Fruit fly (Drosophila melanogaster): ENCODE results near the gene CG32191.
A peak's percentile ranks its signal among the peaks of the same experiment; 100 is the strongest.

Gene CG32191

DNA sequence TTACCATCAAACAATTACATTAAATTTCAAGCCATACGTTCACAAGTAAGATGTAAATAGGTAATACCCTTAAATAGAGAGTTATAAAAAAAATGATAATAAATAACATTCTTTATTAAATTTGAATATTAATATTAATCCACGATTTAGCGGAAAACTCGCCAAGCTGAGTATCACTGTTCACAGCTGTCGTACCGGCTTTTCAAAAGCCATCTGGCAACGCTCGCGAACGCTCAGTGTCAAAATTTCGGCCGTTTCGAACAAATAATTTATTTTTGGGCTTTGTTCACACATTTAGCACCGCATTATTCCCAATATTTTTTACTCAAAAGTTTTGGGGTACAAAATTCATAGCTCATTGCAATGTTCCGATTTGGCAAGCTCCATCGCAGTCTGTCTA, 40.6 kb upstream of the CG32191 start, which contains the start of gene TrpRS-m:
Gene TrpRS-m, plus strand, starts transcription at position 211 of the 400 bp plus-strand sequence.
- peak; percentile 21; the same call in 1 of the 2 replicates for TF ChIP-seq Xrp1 (GFP tag; IDR thresholded peaks at IDR 0.05)
- peak; percentile 14 for TF ChIP-seq CG2116 (GFP tag; optimal IDR thresholded peaks at IDR 0.05)
- TF ChIP-seq CG14710 (tag; optimal IDR thresholded peaks at IDR 0.05) = peak; percentile 4
- TF ChIP-seq kah (GFP tag; optimal IDR thresholded peaks at IDR 0.05) = peak; percentile 8
- TF ChIP-seq MBD-R2 (GFP tag; IDR thresholded peaks at IDR 0.05) = peak; percentile 90
- TF ChIP-seq gcm (GFP tag; optimal IDR thresholded peaks at IDR 0.05) = no peak
- TF ChIP-seq CG17829 (tag; optimal IDR thresholded peaks at IDR 0.05) = peak; percentile 16
- no peak for TF ChIP-seq CG2129 (GFP tag; IDR thresholded peaks at IDR 0.05; ENCODE audit: partially characterized antibody)
- peak; percentile 3 for TF ChIP-seq BEAF-32 (GFP tag; optimal IDR thresholded peaks at IDR 0.05)
- peak; percentile 30 for TF ChIP-seq Myb (GFP tag; optimal IDR thresholded peaks at IDR 0.05)
- TF ChIP-seq CG7839 (tag; optimal IDR thresholded peaks at IDR 0.05) = no peak
- peak; percentile 25; the same call in 1 of the 2 replicates for TF ChIP-seq E2f2 (GFP tag; IDR thresholded peaks at IDR 0.05)
- peak; percentile 84 for TF ChIP-seq row (GFP tag; IDR thresholded peaks at IDR 0.05)
- no peak for TF ChIP-seq gsb (GFP tag; IDR thresholded peaks at IDR 0.05)
- no peak for TF ChIP-seq ap (GFP tag; IDR thresholded peaks at IDR 0.05)
- TF ChIP-seq CG34422 (GFP tag; IDR thresholded peaks at IDR 0.05) = peak; percentile 77; the same call in 1 of the 3 replicates
- peak; percentile 28 for TF ChIP-seq CG2712 (tag; optimal IDR thresholded peaks at IDR 0.05)
- TF ChIP-seq CG15269 (tag; optimal IDR thresholded peaks at IDR 0.05) = peak; percentile 6
- peak; percentile 23 for TF ChIP-seq phol (tag; optimal IDR thresholded peaks at IDR 0.05)
- TF ChIP-seq vvl (GFP tag; IDR thresholded peaks at IDR 0.05) = no peak
- TF ChIP-seq Sry-β (GFP tag; optimal IDR thresholded peaks at IDR 0.05) = peak; percentile 92
- peak; percentile 56 for TF ChIP-seq stwl (tag; optimal IDR thresholded peaks at IDR 0.05)
- no peak for TF ChIP-seq CG9876 (GFP tag; optimal IDR thresholded peaks at IDR 0.05)
- TF ChIP-seq CG4617 (GFP tag; optimal IDR thresholded peaks at IDR 0.05; ENCODE audit: borderline replicate concordance) = peak; percentile 1
- peak; percentile 5 for TF ChIP-seq CG12659 (GFP tag; optimal IDR thresholded peaks at IDR 0.05)
- peak; percentile 1 for TF ChIP-seq PHDP (tag; optimal IDR thresholded peaks at IDR 0.05)
- no peak for TF ChIP-seq zf30C (GFP tag; optimal IDR thresholded peaks at IDR 0.05)
- TF ChIP-seq CG12104 (GFP tag; optimal IDR thresholded peaks at IDR 0.05) = no peak
- TF ChIP-seq abd-A (tag; optimal IDR thresholded peaks at IDR 0.05) = no peak
- TF ChIP-seq CG3847 (GFP tag; IDR thresholded peaks at IDR 0.05) = 0 out of 2 replicates have a peak, but pooled peaks have one; percentile 13
- TF ChIP-seq grau (tag; optimal IDR thresholded peaks at IDR 0.05) = peak; percentile 30
- peak; percentile 60 for TF ChIP-seq YL-1 (GFP tag; optimal IDR thresholded peaks at IDR 0.05)
- TF ChIP-seq klu (GFP tag; IDR thresholded peaks at IDR 0.05) = no peak
- no peak for TF ChIP-seq CG2875 (GFP tag; optimal IDR thresholded peaks at IDR 0.05)
- no peak for TF ChIP-seq CG18011 (GFP tag; optimal IDR thresholded peaks at IDR 0.05)
- peak; percentile 1 for TF ChIP-seq HmgZ (tag; optimal IDR thresholded peaks at IDR 0.05)
- no peak for TF ChIP-seq cas (GFP tag; IDR thresholded peaks at IDR 0.05)
- no peak for TF ChIP-seq gro (GFP tag; optimal IDR thresholded peaks at IDR 0.05)
- peak; percentile 7 for TF ChIP-seq trem (tag; optimal IDR thresholded peaks at IDR 0.05)
- peak; percentile 23 for TF ChIP-seq CG12391 (tag; optimal IDR thresholded peaks at IDR 0.05)
- no peak for TF ChIP-seq CG17385 (GFP tag; optimal IDR thresholded peaks at IDR 0.05)
- TF ChIP-seq MESR4 (GFP tag; optimal IDR thresholded peaks at IDR 0.05) = peak; percentile 19
- TF ChIP-seq NK7.1 (GFP tag; optimal IDR thresholded peaks at IDR 0.05) = no peak
- peak; percentile 4 for TF ChIP-seq nmo (GFP tag; optimal IDR thresholded peaks at IDR 0.05)
- no peak for TF ChIP-seq CG16779 (GFP tag; IDR thresholded peaks at IDR 0.05)
- TF ChIP-seq crp (GFP tag; optimal IDR thresholded peaks at IDR 0.05) = peak; percentile 18 to 85
- no peak for TF ChIP-seq sqz (GFP tag; optimal IDR thresholded peaks at IDR 0.05)
- TF ChIP-seq salm (tag; optimal IDR thresholded peaks at IDR 0.05) = no peak
- no peak for TF ChIP-seq Bgb (GFP tag; IDR thresholded peaks at IDR 0.05; ENCODE audit: partially characterized antibody)
- TF ChIP-seq pzg (GFP tag; optimal IDR thresholded peaks at IDR 0.05) = peak; percentile 33

All from whole organism, embryonic.